Worm (Caenorhabditis elegans): ENCODE measurements around the gene srw-53.

- no peak for TF ChIP-seq zag-1 (tag; optimal IDR thresholded peaks at IDR 0.05)
- TF ChIP-seq lin-14 (GFP tag; optimal IDR thresholded peaks at IDR 0.05), result no peak
- no peak for TF ChIP-seq ztf-11 (tag; optimal IDR thresholded peaks at IDR 0.05)
- TF ChIP-seq fkh-8 (tag; optimal IDR thresholded peaks at IDR 0.05), result no peak
- no peak for TF ChIP-seq nhr-77 (tag; optimal IDR thresholded peaks at IDR 0.05)
- no peak for TF ChIP-seq nhr-85 (tag)
- TF ChIP-seq lir-3 (tag; optimal IDR thresholded peaks at IDR 0.05; ENCODE audit: poor library complexity), result no peak
- TF ChIP-seq ceh-82 (tag; optimal IDR thresholded peaks at IDR 0.05), result no peak
- TF ChIP-seq lin-39 (tag; optimal IDR thresholded peaks at IDR 0.05), result no peak
- no peak for TF ChIP-seq snu-23 (GFP tag; optimal IDR thresholded peaks at IDR 0.05)
- TF ChIP-seq sup-37 (GFP tag; optimal IDR thresholded peaks at IDR 0.05), result no peak
- no peak for TF ChIP-seq jun-1 (tag; optimal IDR thresholded peaks at IDR 0.05)
Measured at ce11 chrV:15928325-15928724, 14.9 kb upstream of the srw-53 start, which contains the start of gene pzf-1.

All from whole organism, L1 larva.